Worm (Caenorhabditis elegans) whole organism, young adult: ENCODE data around the gene gtf-2H3.

Experiments used
- ceh-58 ChIP-seq: fragments of 200-800 bp; sonication (Bioruptor generic); IDR thresholded peaks from 2 replicates; pipeline ENCODE4 v1.3.6; 2022; ENCODE audit warnings: missing genetic modification characterization, missing compliant biosample characterization
- egl-18 ChIP-seq: fragments of 200-800 bp; sonication (Bioruptor generic); IDR thresholded peaks from 2 replicates; pipeline ENCODE4 v1.3.6; 2022; ENCODE audit warnings: missing genetic modification reagents, missing genetic modification characterization, missing compliant biosample characterization

DNA sequence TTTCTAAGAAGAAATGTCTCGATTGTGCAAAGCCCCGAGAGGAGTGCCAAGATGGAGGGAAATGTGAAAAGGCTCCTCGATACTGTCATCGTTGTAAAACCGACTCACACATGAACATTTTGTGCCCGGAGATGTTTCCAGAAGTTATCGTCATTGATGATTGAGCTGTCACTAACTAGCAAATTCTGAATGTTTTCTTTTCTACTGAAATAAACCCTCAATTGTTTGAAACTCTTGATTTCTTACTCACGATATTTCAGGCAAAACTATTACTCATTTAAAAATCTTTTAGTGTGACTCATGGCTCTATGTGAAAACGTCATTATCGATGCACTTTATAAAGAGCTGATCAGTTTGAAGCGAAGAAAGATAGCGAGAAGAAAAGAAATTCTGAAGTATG lies 34.8 kb downstream of the gtf-2H3 start, which contains the start of gene T16H12.13:
- TF ChIP-seq ceh-58 (GFP tag; lab: Robert Waterston, UW) (no peak), egl-18 (GFP tag; lab: Robert Waterston, UW) (no peak)
